Worm (Caenorhabditis elegans) whole organism, mixed stage, embryonic: ENCODE measurements around the gene str-171.

Source experiments
- M03D4.4 ChIP-seq: sonication (generic microtip); optimal IDR thresholded peaks from 2 replicates; lab custom pipeline; 2017; ENCODE audit warnings: mild to moderate bottlenecking, missing genetic modification characterization, missing compliant biosample characterization
- bed-3 ChIP-seq: fragments of 200-800 bp; sonication (Bioruptor generic); optimal IDR thresholded peaks from 3 replicates; lab custom pipeline; 2018; ENCODE audit warnings: mild to moderate bottlenecking, missing genetic modification characterization, moderate library complexity, missing compliant biosample characterization
- blmp-1 ChIP-seq: fragments of 150-350 bp; optimal IDR thresholded peaks from 2 replicates; lab custom pipeline; 2014; ENCODE audit warnings: missing biosample characterization, missing genetic modification characterization
- elt-1 ChIP-seq: sonication (generic microtip); optimal IDR thresholded peaks from 2 replicates; lab custom pipeline; 2017; ENCODE audit warnings: missing genetic modification characterization, mild to moderate bottlenecking, missing compliant biosample characterization, antibody characterized with exemption, moderate library complexity, borderline replicate concordance; ENCODE audit not compliant: insufficient read depth
- lin-13 ChIP-seq: fragments of 150-350 bp; optimal IDR thresholded peaks from 2 replicates; lab custom pipeline; 2014; ENCODE audit warnings: missing biosample characterization, missing genetic modification characterization
- pha-4 ChIP-seq: fragments of 150-350 bp; optimal IDR thresholded peaks from 2 replicates; lab custom pipeline; 2018; ENCODE audit warnings: missing biosample characterization, missing genetic modification reagents, missing genetic modification characterization
- sptf-1 ChIP-seq: sonication (generic microtip); optimal IDR thresholded peaks from 2 replicates; lab custom pipeline; 2017; ENCODE audit warnings: mild to moderate bottlenecking, missing genetic modification characterization, moderate library complexity, missing compliant biosample characterization

DNA sequence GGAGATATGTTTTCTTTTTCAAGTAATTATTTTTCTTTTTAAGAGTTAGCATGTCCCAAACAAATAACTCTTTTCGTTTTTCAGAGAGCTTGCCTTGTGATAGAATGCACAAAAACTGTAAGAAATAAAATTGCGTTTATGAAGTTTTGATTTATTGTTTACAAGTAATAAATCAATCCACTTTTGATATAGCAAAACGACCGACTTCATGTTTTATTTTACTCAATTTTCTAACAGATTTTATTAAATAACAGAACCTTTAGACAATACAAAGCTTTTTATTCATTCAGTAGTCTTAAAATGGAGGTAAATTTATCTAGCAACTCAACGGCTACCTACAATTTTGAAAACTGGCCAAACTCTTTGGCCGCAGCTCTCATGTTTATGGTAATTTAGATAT is 37.6 kb downstream of the str-171 start, which contains the start of gene srx-78:
- TF ChIP-seq bed-3 (GFP tag; lab: Kevin White, UChicago) (no peak), blmp-1 (no peak), lin-13 (no peak), elt-1 (tag; lab: Kevin White, UChicago) (no peak), sptf-1 (tag; lab: Kevin White, UChicago) (no peak), pha-4 (tag; lab: Kevin White, UChicago) (no peak), M03D4.4 (tag; lab: Kevin White, UChicago) (no peak)
